Fruit fly (Drosophila melanogaster) whole organism, embryonic: ENCODE data around the gene Hrb27C.
A peak's percentile ranks its signal among the peaks of the same experiment; 100 is the strongest.

ENCODE experiments used
- CG10267 ChIP-seq: fragments of 200-800 bp; sonication (Bioruptor generic); optimal IDR thresholded peaks from 2 replicates; lab custom pipeline; 2018; ENCODE audit warnings: missing biosample characterization, mild to moderate bottlenecking, missing genetic modification characterization, moderate library complexity
- CG10543 ChIP-seq: fragments of 200-800 bp; sonication (Bioruptor generic); optimal IDR thresholded peaks from 3 replicates; lab custom pipeline; 2017; ENCODE audit warnings: missing biosample characterization, mild to moderate bottlenecking, missing genetic modification characterization, moderate library complexity
- CG10959 ChIP-seq: fragments of 200-800 bp; sonication (Bioruptor generic); IDR thresholded peaks from 2 replicates; pipeline ENCODE4 v1.3.6; 2022; ENCODE audit warnings: missing biosample characterization, missing genetic modification characterization
- CG11247 ChIP-seq: fragments of 200-800 bp; sonication (Bioruptor generic); IDR thresholded peaks from 2 replicates; pipeline ENCODE4 v1.3.6; 2022; ENCODE audit warnings: missing biosample characterization, missing genetic modification characterization
- CG12659 ChIP-seq: fragments of 200-800 bp; sonication (Bioruptor generic); optimal IDR thresholded peaks from 3 replicates; lab custom pipeline; 2017; ENCODE audit warnings: mild to moderate bottlenecking, missing biosample characterization, missing genetic modification reagents, missing genetic modification characterization
- CG13287 ChIP-seq: fragments of 200-800 bp; sonication (Bioruptor generic); IDR thresholded peaks from 2 replicates; pipeline ENCODE4 v1.3.6; 2022; ENCODE audit warnings: missing biosample characterization, missing genetic modification characterization; ENCODE audit not compliant: partially characterized antibody
- CG14710 ChIP-seq: fragments of 200-800 bp; sonication (Bioruptor generic); optimal IDR thresholded peaks from 3 replicates; lab custom pipeline; 2019; ENCODE audit warnings: missing biosample characterization, mild to moderate bottlenecking, missing genetic modification characterization, moderate library complexity
- CG15073 ChIP-seq: fragments of 200-800 bp; sonication (Bioruptor generic); optimal IDR thresholded peaks from 2 replicates; lab custom pipeline; 2016; ENCODE audit warnings: missing biosample characterization, missing genetic modification characterization
- CG15514 ChIP-seq: fragments of 200-800 bp; sonication (Bioruptor generic); optimal IDR thresholded peaks from 3 replicates; lab custom pipeline; 2017; ENCODE audit warnings: missing biosample characterization, missing genetic modification characterization, mild to moderate bottlenecking, moderate library complexity, missing genetic modification reagents
- CG1603 ChIP-seq: fragments of 200-800 bp; sonication (Bioruptor generic); optimal IDR thresholded peaks from 2 replicates; lab custom pipeline; 2019; ENCODE audit warnings: missing biosample characterization, mild to moderate bottlenecking, missing genetic modification characterization, moderate library complexity
- CG17328 ChIP-seq: fragments of 200-800 bp; sonication (Bioruptor generic); IDR thresholded peaks from 2 replicates; pipeline ENCODE4 v1.3.6; 2022; ENCODE audit warnings: missing biosample characterization, missing genetic modification characterization
- CG17829 ChIP-seq: fragments of 200-800 bp; optimal IDR thresholded peaks from 2 replicates; lab custom pipeline; 2019; ENCODE audit warnings: missing biosample characterization, mild to moderate bottlenecking, missing genetic modification characterization, moderate library complexity
- CG18764 ChIP-seq: fragments of 200-800 bp; sonication (Bioruptor generic); optimal IDR thresholded peaks from 3 replicates; lab custom pipeline; 2016; ENCODE audit warnings: missing biosample characterization, missing genetic modification characterization
- CG2712 ChIP-seq: fragments of 200-800 bp; optimal IDR thresholded peaks from 3 replicates; lab custom pipeline; 2019; ENCODE audit warnings: missing biosample characterization, mild to moderate bottlenecking, missing genetic modification characterization, moderate library complexity
- CG30020 ChIP-seq: fragments of 200-800 bp; optimal IDR thresholded peaks from 2 replicates; lab custom pipeline; 2019; ENCODE audit warnings: missing biosample characterization, mild to moderate bottlenecking, missing genetic modification characterization, moderate library complexity
- CG31441 ChIP-seq: fragments of 200-800 bp; sonication (Bioruptor generic); IDR thresholded peaks from 2 replicates; pipeline ENCODE4 v1.3.6; 2022; ENCODE audit warnings: missing biosample characterization, missing genetic modification characterization
- CG3407 ChIP-seq: fragments of 200-800 bp; sonication (Bioruptor generic); optimal IDR thresholded peaks from 2 replicates; lab custom pipeline; 2018; ENCODE audit warnings: missing biosample characterization, mild to moderate bottlenecking, missing genetic modification characterization
- CG34224 ChIP-seq: fragments of 200-800 bp; sonication (Bioruptor generic); IDR thresholded peaks from 3 replicates; pipeline ENCODE4 v1.3.6; 2022; ENCODE audit warnings: missing biosample characterization, missing genetic modification characterization; ENCODE audit not compliant: partially characterized antibody
- CG34422 ChIP-seq: fragments of 200-800 bp; sonication (Bioruptor generic); IDR thresholded peaks from 3 replicates; pipeline ENCODE4 v1.3.6; 2022; ENCODE audit warnings: missing biosample characterization, missing genetic modification characterization
- CG3995 ChIP-seq: fragments of 200-800 bp; sonication (Bioruptor generic); optimal IDR thresholded peaks from 3 replicates; lab custom pipeline; 2016; ENCODE audit warnings: missing biosample characterization, missing genetic modification characterization
- CG4617 ChIP-seq: fragments of 200-800 bp; sonication (Bioruptor generic); optimal IDR thresholded peaks from 3 replicates; lab custom pipeline; 2016; ENCODE audit warnings: missing biosample characterization, missing genetic modification characterization, borderline replicate concordance
- CG6254 ChIP-seq: fragments of 200-800 bp; sonication (Bioruptor generic); optimal IDR thresholded peaks from 3 replicates; lab custom pipeline; 2017; ENCODE audit warnings: mild to moderate bottlenecking, missing biosample characterization, missing genetic modification reagents, missing genetic modification characterization
- CG6854 ChIP-seq: fragments of 200-800 bp; sonication (Bioruptor generic); optimal IDR thresholded peaks from 3 replicates; lab custom pipeline; 2017; ENCODE audit warnings: missing biosample characterization, mild to moderate bottlenecking, missing genetic modification characterization
- CG9437 ChIP-seq: fragments of 200-800 bp; sonication (Bioruptor generic); optimal IDR thresholded peaks from 2 replicates; lab custom pipeline; 2018; ENCODE audit warnings: missing biosample characterization, mild to moderate bottlenecking, missing genetic modification characterization
- CG9797 ChIP-seq: fragments of 200-800 bp; sonication (Bioruptor generic); optimal IDR thresholded peaks from 3 replicates; lab custom pipeline; 2018; ENCODE audit warnings: missing biosample characterization, mild to moderate bottlenecking, missing genetic modification characterization
- Dp ChIP-seq: fragments of 200-800 bp; sonication (Bioruptor generic); optimal IDR thresholded peaks from 2 replicates; lab custom pipeline; 2018; ENCODE audit warnings: missing biosample characterization, mild to moderate bottlenecking, missing genetic modification characterization, moderate library complexity
- E2f2 ChIP-seq: fragments of 200-800 bp; sonication (Bioruptor generic); IDR thresholded peaks from 2 replicates; pipeline ENCODE4 v1.3.6; 2022; ENCODE audit warnings: missing biosample characterization, missing genetic modification characterization
- Fer1 ChIP-seq: fragments of 200-800 bp; sonication (Bioruptor generic); optimal IDR thresholded peaks from 2 replicates; lab custom pipeline; 2017; ENCODE audit warnings: missing biosample characterization, mild to moderate bottlenecking, missing genetic modification characterization
- HmgZ ChIP-seq: fragments of 200-800 bp; sonication (Bioruptor generic); optimal IDR thresholded peaks from 2 replicates; lab custom pipeline; 2018; ENCODE audit warnings: missing biosample characterization, mild to moderate bottlenecking, missing genetic modification characterization
- Hr3 ChIP-seq: fragments of 200-800 bp; sonication (Bioruptor generic); optimal IDR thresholded peaks from 3 replicates; lab custom pipeline; 2016; ENCODE audit warnings: missing biosample characterization, missing genetic modification characterization
- MBD-R2 ChIP-seq: fragments of 200-800 bp; sonication (Bioruptor generic); IDR thresholded peaks from 2 replicates; pipeline ENCODE4 v1.3.6; 2022; ENCODE audit warnings: missing biosample characterization, missing genetic modification characterization
- Med ChIP-seq: fragments of 200-800 bp; sonication (Bioruptor generic); peaks from one replicate; lab custom pipeline; 2016; ENCODE audit warnings: missing biosample characterization, missing genetic modification characterization, mild to moderate bottlenecking, inconsistent platforms, moderate library complexity
- Myb ChIP-seq: fragments of 200-800 bp; sonication (Bioruptor generic); optimal IDR thresholded peaks from 2 replicates; lab custom pipeline; 2016; ENCODE audit warnings: missing biosample characterization, missing genetic modification characterization
- Sin3A ChIP-seq: fragments of >200 bp; optimal IDR thresholded peaks from 2 replicates; lab custom pipeline; 2018
- Sry-β ChIP-seq: fragments of 200-800 bp; sonication (Bioruptor generic); optimal IDR thresholded peaks from 2 replicates; lab custom pipeline; 2018; ENCODE audit warnings: missing biosample characterization, mild to moderate bottlenecking, missing genetic modification characterization, moderate library complexity
- Sry-δ ChIP-seq: fragments of 200-800 bp; sonication (Bioruptor generic); optimal IDR thresholded peaks from 2 replicates; lab custom pipeline; 2016; ENCODE audit warnings: missing biosample characterization, missing genetic modification characterization
- Tbp ChIP-seq: fragments of >200 bp; optimal IDR thresholded peaks from 2 replicates; lab custom pipeline; 2018; ENCODE audit warnings: missing biosample characterization, missing genetic modification characterization
- Xbp1 ChIP-seq: fragments of 200-800 bp; sonication (Bioruptor generic); optimal IDR thresholded peaks from 3 replicates; lab custom pipeline; 2016; ENCODE audit warnings: missing biosample characterization, mild to moderate bottlenecking, missing genetic modification characterization
- bbx ChIP-seq: fragments of 200-800 bp; sonication (Bioruptor generic); IDR thresholded peaks from 2 replicates; pipeline ENCODE4 v1.3.6; 2022; ENCODE audit warnings: missing biosample characterization, missing genetic modification characterization; ENCODE audit not compliant: partially characterized antibody
- cad ChIP-seq: fragments of >200 bp; optimal IDR thresholded peaks from 2 replicates; lab custom pipeline; 2017; ENCODE audit warnings: missing biosample characterization, missing genetic modification characterization
- dpn ChIP-seq, 2 experiments: fragments of 200-800 bp; sonication (Bioruptor generic); optimal IDR thresholded peaks; 3 replicates each; lab custom pipeline; 2016; ENCODE audit warnings: missing biosample characterization in 2 of 2, missing genetic modification characterization in 2 of 2
- ewg ChIP-seq: fragments of 200-800 bp; sonication (Bioruptor generic); optimal IDR thresholded peaks from 3 replicates; lab custom pipeline; 2017; ENCODE audit warnings: mild to moderate bottlenecking, missing biosample characterization, missing genetic modification reagents, missing genetic modification characterization
- gce ChIP-seq: fragments of 200-800 bp; sonication (Bioruptor generic); IDR thresholded peaks from 3 replicates; pipeline ENCODE4 v1.3.6; 2022; ENCODE audit warnings: missing biosample characterization, missing genetic modification characterization
- gfzf ChIP-seq: fragments of 200-800 bp; sonication (Bioruptor generic); optimal IDR thresholded peaks from 2 replicates; lab custom pipeline; 2016; ENCODE audit warnings: missing biosample characterization, mild to moderate bottlenecking, missing genetic modification characterization, moderate library complexity
- kah ChIP-seq: fragments of 200-800 bp; sonication (Bioruptor generic); optimal IDR thresholded peaks from 2 replicates; lab custom pipeline; 2018; ENCODE audit warnings: missing biosample characterization, mild to moderate bottlenecking, missing genetic modification characterization
- nom ChIP-seq: fragments of 200-800 bp; sonication (Bioruptor generic); optimal IDR thresholded peaks from 2 replicates; lab custom pipeline; 2017; ENCODE audit warnings: missing biosample characterization, missing genetic modification characterization, mild to moderate bottlenecking, moderate library complexity, missing genetic modification reagents
- sob ChIP-seq: fragments of 200-800 bp; sonication (Bioruptor generic); IDR thresholded peaks from 2 replicates; pipeline ENCODE4 v1.3.6; 2022; ENCODE audit warnings: missing biosample characterization, missing genetic modification characterization
- stwl ChIP-seq: fragments of 200-800 bp; sonication (Bioruptor generic); optimal IDR thresholded peaks from 3 replicates; lab custom pipeline; 2018; ENCODE audit warnings: missing biosample characterization, mild to moderate bottlenecking, missing genetic modification characterization, moderate library complexity
- trem ChIP-seq: fragments of 200-800 bp; optimal IDR thresholded peaks from 3 replicates; lab custom pipeline; 2019; ENCODE audit warnings: missing biosample characterization, mild to moderate bottlenecking, missing genetic modification characterization, moderate library complexity
- usp ChIP-seq: fragments of >200 bp; optimal IDR thresholded peaks from 2 replicates; lab custom pipeline; 2017; ENCODE audit warnings: missing biosample characterization, missing genetic modification characterization

Hrb27C gene

dm6 chr2L:6945088-6945487, 24.6 kb downstream of the Hrb27C start, which contains the start of gene Fgop2 (continued):
- TF ChIP-seq E2f2 (GFP tag; lab: Robert Waterston, UW), result peak; percentile 82
- TF ChIP-seq CG9797 (GFP tag; lab: Kevin White, UChicago), result peak; percentile 70
- TF ChIP-seq CG2712 (tag; lab: Kevin White, UChicago), result peak; percentile 4
- TF ChIP-seq CG10267 (tag; lab: Kevin White, UChicago), result peak; percentile 30
- no peak for TF ChIP-seq CG15073 (GFP tag; lab: Kevin White, UChicago)
- TF ChIP-seq Hr3 (GFP tag; lab: Kevin White, UChicago), result peak; percentile 36
- peak; percentile 13 for TF ChIP-seq CG30020 (tag; lab: Kevin White, UChicago)
- TF ChIP-seq CG12659 (GFP tag; lab: Kevin White, UChicago), result peak; percentile 26
- no peak for TF ChIP-seq CG31441 (GFP tag; lab: Robert Waterston, UW)
- no peak for TF ChIP-seq CG10959 (GFP tag; lab: Robert Waterston, UW)
- TF ChIP-seq CG3407 (GFP tag; lab: Kevin White, UChicago), result no peak
- peak; percentile 91 for TF ChIP-seq gfzf
- no peak for TF ChIP-seq CG17328 (GFP tag; lab: Robert Waterston, UW)
- no peak for TF ChIP-seq Sin3A (lab: Kevin White, UChicago)
- no peak for TF ChIP-seq gce (GFP tag; lab: Robert Waterston, UW)
- TF ChIP-seq CG34224 (GFP tag; lab: Robert Waterston, UW), result no peak
- peak; percentile 41 for TF ChIP-seq trem
- peak; percentile 21 for TF ChIP-seq CG17829 (tag; lab: Kevin White, UChicago)
- no peak for TF ChIP-seq usp (GFP tag; lab: Kevin White, UChicago)
- TF ChIP-seq CG4617 (GFP tag; lab: Kevin White, UChicago), result peak; percentile 80
- TF ChIP-seq Xbp1, result no peak
- peak; percentile 4 for TF ChIP-seq Myb (GFP tag; lab: Kevin White, UChicago)
- peak; percentile 38; the same call in 1 of the 2 replicates for TF ChIP-seq CG13287 (GFP tag; lab: Robert Waterston, UW)
- peak; percentile 83 for TF ChIP-seq stwl (tag; lab: Kevin White, UChicago)
- no peak for TF ChIP-seq CG3995
- peak; percentile 84 for TF ChIP-seq CG15514 (GFP tag; lab: Kevin White, UChicago)
- TF ChIP-seq MBD-R2, result peak; percentile 69
- peak; percentile 31 for TF ChIP-seq cad (GFP tag; lab: Kevin White, UChicago)
- TF ChIP-seq dpn (GFP tag; optimal IDR thresholded peaks at IDR 0.05; lab: Kevin White, UChicago), result no peak
- TF ChIP-seq CG1603 (tag; lab: Kevin White, UChicago), result peak; percentile 51
- TF ChIP-seq CG14710 (tag; lab: Kevin White, UChicago), result peak; percentile 41
- peak; percentile 19 for TF ChIP-seq HmgZ (tag; lab: Kevin White, UChicago)
- peak; percentile 47 for TF ChIP-seq Med (GFP tag; lab: Kevin White, UChicago)
- peak; percentile 74 for TF ChIP-seq Dp (GFP tag; lab: Kevin White, UChicago)
- peak; percentile 20; the same call in 1 of the 2 replicates for TF ChIP-seq sob (GFP tag; lab: Robert Waterston, UW)

dm6 chr2L:6948540-6948942, 28.0 kb downstream of the Hrb27C start, which contains the start of gene ihog:
Gene ihog (minus strand): TSS chr2L:6948808.
- TF ChIP-seq CG34422, result peak; percentile 35; the same call in 1 of the 3 replicates
- peak; percentile 72 for TF ChIP-seq bbx (GFP tag; lab: Robert Waterston, UW)
- TF ChIP-seq CG18764, result no peak
- TF ChIP-seq kah (GFP tag; lab: Kevin White, UChicago), result peak; percentile 1
- TF ChIP-seq ewg (GFP tag; lab: Kevin White, UChicago), result peak; percentile 53
- no peak for TF ChIP-seq CG10543 (GFP tag; lab: Kevin White, UChicago)
- TF ChIP-seq Fer1, result peak; percentile 34
- TF ChIP-seq Sry-β, result peak; percentile 72
- no peak for TF ChIP-seq CG9437
- TF ChIP-seq CG13287 (GFP tag; lab: Robert Waterston, UW), result peak; percentile 70
- TF ChIP-seq CG6254, result peak; percentile 4
- TF ChIP-seq Sry-δ (GFP tag; lab: Kevin White, UChicago), result peak; percentile 3
- TF ChIP-seq CG12659 (GFP tag; lab: Kevin White, UChicago), result peak; percentile 31
- TF ChIP-seq CG11247 (GFP tag; lab: Robert Waterston, UW), result no peak
- peak; percentile 68; the same call in 1 of the 2 replicates for TF ChIP-seq MBD-R2
- no peak for TF ChIP-seq Tbp (GFP tag; lab: Kevin White, UChicago)
- TF ChIP-seq CG6854 (GFP tag; lab: Kevin White, UChicago), result peak; percentile 7
- TF ChIP-seq nom (GFP tag; lab: Kevin White, UChicago), result peak; percentile 20
